Worm (Caenorhabditis elegans) whole organism, young adult: ENCODE measurements around the gene idpc-7.

Source experiments
- C06A6.2 ChIP-seq: fragments of 200-800 bp; sonication (Bioruptor generic); conservative IDR thresholded peaks from 2 replicates; pipeline ENCODE4 v1.3.6; 2022; ENCODE audit warnings: missing genetic modification characterization, missing compliant biosample characterization
- C17E4.6 ChIP-seq: fragments of 200-800 bp; sonication (Bioruptor generic); IDR thresholded peaks from 2 replicates; pipeline ENCODE4 v1.3.6; 2022; ENCODE audit warnings: missing genetic modification reagents, missing genetic modification characterization, missing compliant biosample characterization
- F37B4.10 ChIP-seq: fragments of 200-800 bp; sonication (Bioruptor generic); IDR thresholded peaks from 2 replicates; pipeline ENCODE4 v1.3.6; 2022; ENCODE audit warnings: missing genetic modification characterization, missing compliant biosample characterization
- F39B2.1 ChIP-seq: fragments of 200-800 bp; sonication (Bioruptor generic); IDR thresholded peaks from 2 replicates; pipeline ENCODE4 v1.3.6; 2022; ENCODE audit warnings: missing genetic modification reagents, missing genetic modification characterization, missing compliant biosample characterization
- Y67H2A.10 ChIP-seq: fragments of 200-800 bp; sonication (Bioruptor generic); conservative IDR thresholded peaks from 2 replicates; pipeline ENCODE4 v1.3.6; 2022; ENCODE audit warnings: missing genetic modification reagents, missing genetic modification characterization, missing compliant biosample characterization
- ZK185.1 ChIP-seq: sonication (generic microtip); optimal IDR thresholded peaks from 2 replicates; lab custom pipeline; 2016; ENCODE audit warnings: mild to moderate bottlenecking, missing genetic modification characterization, missing compliant biosample characterization; ENCODE audit not compliant: poor library complexity, severe bottlenecking
- aptf-2 ChIP-seq: fragments of 200-800 bp; sonication (Bioruptor generic); conservative IDR thresholded peaks from 2 replicates; pipeline ENCODE4 v1.3.6; 2022; ENCODE audit warnings: missing genetic modification reagents, missing genetic modification characterization, missing compliant biosample characterization
- aptf-3 ChIP-seq: fragments of 200-800 bp; sonication (Bioruptor generic); IDR thresholded peaks from 2 replicates; pipeline ENCODE4 v1.3.6; 2022; ENCODE audit warnings: missing genetic modification characterization, missing compliant biosample characterization
- attf-5 ChIP-seq: fragments of 200-800 bp; sonication (Bioruptor generic); optimal IDR thresholded peaks from 2 replicates; lab custom pipeline; 2018; ENCODE audit warnings: mild to moderate bottlenecking, missing genetic modification characterization, missing compliant biosample characterization
- attf-6 ChIP-seq: fragments of 200-800 bp; sonication (Bioruptor generic); IDR thresholded peaks from 2 replicates; pipeline ENCODE4 v1.3.6; 2022; ENCODE audit warnings: missing genetic modification reagents, missing genetic modification characterization, missing compliant biosample characterization
- cebp-2 ChIP-seq: fragments of 200-800 bp; sonication (Bioruptor generic); IDR thresholded peaks from 2 replicates; pipeline ENCODE4 v1.3.6; 2022; ENCODE audit warnings: missing genetic modification characterization, missing compliant biosample characterization
- ceh-100 ChIP-seq: fragments of 200-800 bp; sonication (Bioruptor generic); IDR thresholded peaks from 2 replicates; pipeline ENCODE4 v1.3.6; 2022; ENCODE audit warnings: missing genetic modification reagents, missing genetic modification characterization, missing compliant biosample characterization
- dox-1 ChIP-seq: fragments of 200-800 bp; sonication (Bioruptor generic); IDR thresholded peaks from 2 replicates; pipeline ENCODE4 v1.3.6; 2022; ENCODE audit warnings: missing genetic modification reagents, missing genetic modification characterization, missing compliant biosample characterization
- efl-1 ChIP-seq: fragments of 150-350 bp; optimal IDR thresholded peaks from 2 replicates; lab custom pipeline; 2014; ENCODE audit warnings: missing biosample characterization, missing genetic modification reagents, missing genetic modification characterization
- egrh-3 ChIP-seq: fragments of 200-800 bp; sonication (Bioruptor generic); IDR thresholded peaks from 2 replicates; pipeline ENCODE4 v1.3.6; 2022; ENCODE audit warnings: missing genetic modification reagents, missing genetic modification characterization, missing compliant biosample characterization
- hlh-12 ChIP-seq: sonication (generic microtip); optimal IDR thresholded peaks from 2 replicates; lab custom pipeline; 2016; ENCODE audit warnings: missing genetic modification characterization, missing compliant biosample characterization
- lag-1 ChIP-seq: fragments of 200-800 bp; sonication (Bioruptor generic); IDR thresholded peaks from 2 replicates; pipeline ENCODE4 v1.3.6; 2022; ENCODE audit warnings: missing genetic modification reagents, missing genetic modification characterization, missing compliant biosample characterization
- lin-26 ChIP-seq: fragments of 200-800 bp; sonication (Bioruptor generic); IDR thresholded peaks from 2 replicates; pipeline ENCODE4 v1.3.6; 2022; ENCODE audit warnings: missing genetic modification reagents, missing genetic modification characterization, missing compliant biosample characterization
- lin-35 ChIP-seq, 3 experiments: fragments of 150-350 bp in 2 of 3; sonication (generic microtip) in 1 of 3; optimal IDR thresholded peaks; 2 replicates each; lab custom pipeline; 2014 to 2018; ENCODE audit warnings: missing biosample characterization in 3 of 3, missing genetic modification characterization in 3 of 3, missing genetic modification reagents in 3 of 3
- lsl-1 ChIP-seq: fragments of 200-800 bp; sonication (Bioruptor generic); optimal IDR thresholded peaks from 2 replicates; lab custom pipeline; 2018; ENCODE audit warnings: mild to moderate bottlenecking, missing genetic modification characterization, moderate library complexity, missing compliant biosample characterization
- madf-3 ChIP-seq: fragments of 200-800 bp; sonication (Bioruptor generic); IDR thresholded peaks from 2 replicates; pipeline ENCODE4 v1.3.6; 2022; ENCODE audit warnings: missing genetic modification reagents, missing genetic modification characterization, missing compliant biosample characterization
- madf-6 ChIP-seq: fragments of 200-800 bp; sonication (Bioruptor generic); IDR thresholded peaks from 2 replicates; pipeline ENCODE4 v1.3.6; 2022; ENCODE audit warnings: missing genetic modification reagents, missing genetic modification characterization, missing compliant biosample characterization
- nfya-1 ChIP-seq: sonication (generic microtip); optimal IDR thresholded peaks from 2 replicates; lab custom pipeline; 2017; ENCODE audit warnings: antibody characterized with exemption, missing compliant biosample characterization, missing genetic modification characterization, borderline replicate concordance; ENCODE audit not compliant: insufficient read depth
- nfya-2 ChIP-seq: fragments of 200-800 bp; sonication (Bioruptor generic); IDR thresholded peaks from 2 replicates; pipeline ENCODE4 v1.3.6; 2022; ENCODE audit warnings: missing genetic modification reagents, missing genetic modification characterization, missing compliant biosample characterization
- nhr-27 ChIP-seq: fragments of 200-800 bp; sonication (Bioruptor generic); optimal IDR thresholded peaks from 2 replicates; lab custom pipeline; 2018; ENCODE audit warnings: mild to moderate bottlenecking, missing genetic modification characterization, moderate library complexity, missing compliant biosample characterization
- nhr-90 ChIP-seq: sonication (generic microtip); optimal IDR thresholded peaks from 2 replicates; lab custom pipeline; 2016; ENCODE audit warnings: missing genotype, mild to moderate bottlenecking, missing genetic modification characterization, missing compliant biosample characterization
- rcor-1 ChIP-seq: fragments of 200-800 bp; sonication (Bioruptor generic); IDR thresholded peaks from 2 replicates; pipeline ENCODE4 v1.3.6; 2022; ENCODE audit warnings: missing genetic modification reagents, missing genetic modification characterization, missing compliant biosample characterization
- sptf-2 ChIP-seq: fragments of 200-800 bp; sonication (Bioruptor generic); optimal IDR thresholded peaks from 2 replicates; lab custom pipeline; 2018; ENCODE audit warnings: mild to moderate bottlenecking, missing genetic modification characterization, missing compliant biosample characterization
- tbx-9 ChIP-seq: sonication (generic microtip); optimal IDR thresholded peaks from 2 replicates; lab custom pipeline; 2016; ENCODE audit warnings: borderline replicate concordance, missing genetic modification characterization, inconsistent platforms, missing compliant biosample characterization
- unc-130 ChIP-seq: sonication (generic microtip); optimal IDR thresholded peaks from 2 replicates; lab custom pipeline; 2016; ENCODE audit warnings: missing genetic modification reagents, missing genetic modification characterization, missing compliant biosample characterization
- ztf-22 ChIP-seq: fragments of 200-800 bp; sonication (Bioruptor generic); optimal IDR thresholded peaks from 2 replicates; lab custom pipeline; 2018; ENCODE audit warnings: mild to moderate bottlenecking, missing genetic modification characterization, moderate library complexity, missing compliant biosample characterization
- ztf-25 ChIP-seq: fragments of 200-800 bp; sonication (Bioruptor generic); IDR thresholded peaks from 2 replicates; pipeline ENCODE4 v1.3.6; 2022; ENCODE audit warnings: missing genetic modification reagents, missing genetic modification characterization, missing compliant biosample characterization
- ztf-3 ChIP-seq: fragments of 200-800 bp; sonication (Bioruptor generic); optimal IDR thresholded peaks from 2 replicates; lab custom pipeline; 2018; ENCODE audit warnings: mild to moderate bottlenecking, missing genetic modification characterization, missing compliant biosample characterization
- ztf-6 ChIP-seq: fragments of 200-800 bp; sonication (Bioruptor generic); IDR thresholded peaks from 2 replicates; pipeline ENCODE4 v1.3.6; 2022; ENCODE audit warnings: missing genetic modification reagents, missing genetic modification characterization, missing compliant biosample characterization

Gene idpc-7

ce11 chrV:9625604-9626446 lies 7.0 kb upstream of the idpc-7 start, which contains the start of gene T06E4.7 (continued):
- TF ChIP-seq madf-6 (GFP tag; lab: Robert Waterston, UW) (no peak), dox-1 (GFP tag; lab: Robert Waterston, UW) (0 out of 2 replicates have a peak, but pooled peaks have one; percentile 34)

- TF ChIP-seq lin-26 (GFP tag; lab: Robert Waterston, UW) (no peak), Y67H2A.10 (GFP tag; lab: Robert Waterston, UW) (no peak), ztf-6 (GFP tag; lab: Robert Waterston, UW) (no peak), lin-35 (GFP tag; optimal IDR thresholded peaks at IDR 0.05; lab: Kevin White, UChicago) (no peak), cebp-2 (GFP tag; lab: Robert Waterston, UW) (no peak), attf-5 (no peak), F39B2.1 (no peak), C06A6.2 (GFP tag; lab: Robert Waterston, UW) (no peak), lsl-1 (GFP tag; lab: Kevin White, UChicago) (no peak), unc-130 (GFP tag; lab: Kevin White, UChicago) (no peak), aptf-2 (GFP tag; lab: Robert Waterston, UW) (no peak), dox-1 (GFP tag; lab: Robert Waterston, UW) (no peak), egrh-3 (GFP tag; lab: Robert Waterston, UW) (no peak), nfya-2 (no peak), rcor-1 (GFP tag; lab: Robert Waterston, UW) (no peak), ztf-25 (GFP tag; lab: Robert Waterston, UW) (no peak), aptf-3 (no peak), F37B4.10 (GFP tag; lab: Robert Waterston, UW) (no peak), madf-3 (GFP tag; lab: Robert Waterston, UW) (no peak)
- TF ChIP-seq, all 124 proteins: peak for 0
These were observed 6.3 kb upstream of the idpc-7 start, which contains the start of gene idpc-4 for ce11 chrV:9625122-9625521. Gene idpc-4 (plus strand): TSS chrV:9625422.

- TF ChIP-seq C17E4.6 (GFP tag; lab: Robert Waterston, UW), result no peak
- no peak for TF ChIP-seq attf-6 (GFP tag; lab: Robert Waterston, UW)
- TF ChIP-seq lag-1 (GFP tag; lab: Robert Waterston, UW), result no peak
- TF ChIP-seq ztf-3, result no peak
- TF ChIP-seq nfya-1, result no peak
- no peak for TF ChIP-seq nhr-90 (tag; lab: Kevin White, UChicago)
- TF ChIP-seq efl-1 (GFP tag; lab: Kevin White, UChicago), result no peak
- no peak for TF ChIP-seq aptf-3
- no peak for TF ChIP-seq hlh-12 (tag; lab: Kevin White, UChicago)
- TF ChIP-seq ZK185.1 (tag; lab: Kevin White, UChicago), result no peak
- TF ChIP-seq sptf-2, result no peak
- no peak for TF ChIP-seq unc-130 (GFP tag; lab: Kevin White, UChicago)
- TF ChIP-seq nhr-27 (tag; lab: Kevin White, UChicago), result no peak
- TF ChIP-seq ztf-22 (GFP tag; lab: Kevin White, UChicago), result no peak
- TF ChIP-seq rcor-1 (GFP tag; lab: Robert Waterston, UW), result no peak
- TF ChIP-seq tbx-9 (tag; lab: Kevin White, UChicago), result no peak
- no peak for TF ChIP-seq ceh-100
These were observed 4.0 kb upstream of the idpc-7 start, which contains the start of gene idpc-5 for ce11 chrV:9622834-9623233. Gene idpc-5 (minus strand): TSS chrV:9622934.
